Worm (Caenorhabditis elegans): ENCODE data around the gene col-166.

DNA sequence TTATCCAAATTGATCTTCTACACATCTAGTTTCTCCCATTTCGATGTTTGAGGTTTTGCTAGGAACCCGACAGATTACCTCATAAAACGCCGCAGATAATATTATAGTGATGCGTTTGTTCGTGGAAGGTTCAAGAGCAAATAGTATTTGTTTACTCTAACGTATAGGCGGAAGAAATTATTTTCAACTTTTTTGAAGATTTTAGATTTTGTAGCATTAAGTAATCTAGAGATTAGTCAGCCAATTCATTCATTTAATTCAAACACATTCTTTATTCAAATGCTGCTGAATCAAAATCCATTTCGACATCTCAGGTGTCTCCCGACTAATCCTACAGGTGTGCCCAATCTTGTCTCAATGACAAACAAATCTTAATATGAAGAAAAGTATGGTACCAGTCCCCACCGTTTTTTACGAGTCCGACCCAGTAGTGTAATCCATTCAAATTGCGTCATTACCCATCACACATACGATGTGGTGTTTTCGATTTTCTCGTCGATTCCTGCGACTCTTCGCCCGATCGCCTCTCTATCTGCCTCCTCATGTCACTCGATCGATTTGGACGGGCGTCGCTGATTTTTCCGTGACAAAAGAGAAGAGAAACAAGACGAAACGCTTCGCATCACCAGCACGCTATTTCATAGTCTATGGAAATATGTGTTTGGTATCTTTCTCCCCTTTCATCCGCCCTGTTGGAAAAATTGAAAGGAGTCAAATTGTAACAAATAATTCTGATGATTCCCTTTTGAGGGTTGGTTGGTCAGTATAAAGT is 25.7 kb upstream of the col-166 start:
- TF ChIP-seq unc-86 (tag; optimal IDR thresholded peaks at IDR 0.05) (no peak), hlh-13 (GFP tag; optimal IDR thresholded peaks at IDR 0.05) (no peak), zip-5 (tag; optimal IDR thresholded peaks at IDR 0.05) (no peak), ahr-1 (tag; optimal IDR thresholded peaks at IDR 0.05) (no peak), elt-2 (tag; optimal IDR thresholded peaks at IDR 0.05) (no peak), pag-3 (tag; optimal IDR thresholded peaks at IDR 0.05; ENCODE audit: borderline replicate concordance) (no peak), ceh-9 (tag; optimal IDR thresholded peaks at IDR 0.05) (no peak), fkh-10 (GFP tag; optimal IDR thresholded peaks at IDR 0.05) (no peak)
